Worm (Caenorhabditis elegans) whole organism, L4/young adult: ENCODE results near the gene slc-28.1.

Experiments used
- W03F9.2 ChIP-seq: fragments of 150-350 bp; optimal IDR thresholded peaks from 2 replicates; lab custom pipeline; 2014; ENCODE audit warnings: missing biosample characterization, missing genetic modification characterization
- dao-5 ChIP-seq: sonication (generic microtip); optimal IDR thresholded peaks from 2 replicates; lab custom pipeline; 2016; ENCODE audit warnings: missing genotype, missing genetic modification characterization, moderate library complexity, missing compliant biosample characterization
- him-1 ChIP-seq: sonication (generic microtip); optimal IDR thresholded peaks from 2 replicates; lab custom pipeline; 2016; ENCODE audit warnings: missing genotype, missing genetic modification reagents, missing genetic modification characterization, missing compliant biosample characterization

slc-28.1 gene

ce11 chrV:3455135-3455747 lies 8.4 kb upstream of the slc-28.1 start:
- TF ChIP-seq dao-5 (tag; lab: Kevin White, UChicago) = no peak

DNA sequence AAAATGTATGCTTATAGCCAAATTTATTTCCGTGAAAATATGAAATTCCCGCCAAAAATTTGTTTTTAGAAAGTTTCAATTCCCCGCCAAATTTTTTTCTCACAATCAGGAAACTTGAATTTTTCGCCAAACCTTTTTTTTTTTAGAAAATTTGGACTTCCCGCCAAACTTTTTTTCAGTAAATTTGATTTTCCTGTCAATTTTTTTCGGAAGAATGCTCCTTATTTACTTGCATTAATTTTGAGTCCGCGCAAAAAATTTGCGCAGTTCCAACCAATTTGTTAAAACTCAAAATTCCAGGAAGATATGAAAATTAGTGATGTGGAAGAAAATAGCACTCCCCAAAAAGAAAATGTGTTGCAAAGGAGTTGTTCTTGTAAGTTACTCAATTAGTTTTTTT lies 3.7 kb upstream of the slc-28.1 start, which contains the start of gene slc-28.2:
slc-28.2 (plus strand) TSS at position 301 of the 400 bp plus-strand sequence.
- TF ChIP-seq W03F9.2 (tag; lab: Kevin White, UChicago) = no peak
- TF ChIP-seq him-1 = no peak
- TF ChIP-seq dao-5 (tag; lab: Kevin White, UChicago) = no peak

- TF ChIP-seq him-1 (no peak), dao-5 (tag; lab: Kevin White, UChicago) (no peak), W03F9.2 (tag; lab: Kevin White, UChicago) (no peak)
Observed at ce11 chrV:3464897-3465296, 1.3 kb downstream of the slc-28.1 start.

- TF ChIP-seq dao-5 (tag; lab: Kevin White, UChicago) (no peak), him-1 (no peak), W03F9.2 (tag; lab: Kevin White, UChicago) (no peak)
Observed at ce11 chrV:3468436-3468835, 4.8 kb downstream of the slc-28.1 start, which contains the start of gene gst-33. Gene gst-33, minus strand, starts transcription at chrV:3468562.

DNA sequence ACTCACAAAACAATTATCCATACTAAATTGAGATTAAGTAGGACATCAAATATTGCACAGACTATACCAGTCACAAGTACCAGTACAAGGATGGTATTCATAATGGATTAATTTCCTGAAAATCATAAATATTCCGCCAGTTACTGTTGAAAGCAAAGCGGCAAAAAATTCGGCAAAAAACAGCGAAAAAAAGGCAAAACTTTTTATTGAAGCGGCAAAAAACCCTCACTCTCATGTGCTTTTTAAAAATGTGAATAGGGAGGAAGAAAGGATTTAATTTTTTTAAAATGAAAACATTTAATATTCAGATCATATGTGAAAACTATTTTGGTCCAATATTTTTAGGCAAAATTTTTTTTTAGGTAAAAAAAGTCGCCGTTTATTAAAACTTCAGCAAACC lies 7.2 kb downstream of the slc-28.1 start, which contains the start of gene srbc-29:
srbc-29 (minus strand) TSS at position 101 of the 400 bp plus-strand sequence.
- TF ChIP-seq W03F9.2 (tag; lab: Kevin White, UChicago) (no peak), him-1 (no peak), dao-5 (tag; lab: Kevin White, UChicago) (no peak)

ce11 chrV:3475021-3475420 lies 11.4 kb downstream of the slc-28.1 start, which contains the start of gene oac-2:
Gene oac-2, minus strand, starts transcription at chrV:3475121.
- TF ChIP-seq dao-5 (tag; lab: Kevin White, UChicago) (no peak), W03F9.2 (tag; lab: Kevin White, UChicago) (no peak), him-1 (no peak)

ce11 chrV:3476228-3476627 lies 12.6 kb downstream of the slc-28.1 start:
- no peak for TF ChIP-seq W03F9.2 (tag; lab: Kevin White, UChicago)
- no peak for TF ChIP-seq him-1
- TF ChIP-seq dao-5 (tag; lab: Kevin White, UChicago) = no peak

DNA sequence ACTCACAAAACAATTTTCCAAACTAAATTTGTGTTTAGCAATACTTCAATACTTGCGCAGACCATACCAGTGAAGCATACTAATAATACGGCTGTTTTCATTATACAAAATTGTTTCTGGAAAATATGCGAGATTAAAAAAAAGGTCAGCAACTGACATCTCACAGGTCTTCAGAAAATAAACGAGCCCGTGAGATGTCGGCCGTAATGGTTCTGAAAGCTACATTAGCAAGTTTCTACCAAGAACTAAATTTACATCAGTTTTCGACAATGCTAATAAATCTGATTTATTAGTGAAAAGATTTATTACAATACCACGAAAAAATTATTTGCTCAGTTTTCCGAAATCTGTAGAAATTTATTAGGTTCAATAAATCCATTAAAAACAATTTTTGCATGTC lies 13.9 kb downstream of the slc-28.1 start, which contains the start of gene srbc-31:
srbc-31 (minus strand) TSS at position 101 of the 400 bp plus-strand sequence.
- no peak for TF ChIP-seq W03F9.2 (tag; lab: Kevin White, UChicago)
- no peak for TF ChIP-seq him-1

DNA sequence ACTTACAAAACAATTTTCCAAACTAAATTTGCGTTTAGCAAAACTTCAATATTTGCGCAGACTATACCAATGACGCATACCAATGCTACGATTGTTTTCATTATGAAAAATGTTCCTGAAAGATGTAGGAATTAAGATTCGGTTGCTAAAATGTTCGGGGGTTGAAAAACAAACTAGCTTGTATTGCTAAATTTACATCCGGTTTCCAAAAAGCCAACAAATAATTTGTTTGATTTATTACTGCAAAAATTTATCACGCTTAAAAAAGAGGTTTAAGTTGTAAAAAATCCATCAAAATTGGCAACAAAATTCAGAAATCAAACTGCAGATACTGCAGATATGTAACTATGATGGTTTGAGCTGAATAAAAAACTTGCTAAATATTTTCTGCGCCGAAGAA lies 16.7 kb downstream of the slc-28.1 start, which contains the start of gene srbc-30:
srbc-30 (minus strand) TSS at position 101 of the 400 bp plus-strand sequence.
- TF ChIP-seq him-1 (no peak), dao-5 (tag; lab: Kevin White, UChicago) (no peak), W03F9.2 (tag; lab: Kevin White, UChicago) (no peak)

ce11 chrV:3482550-3483002 lies 19.0 kb downstream of the slc-28.1 start, which contains the start of gene lys-7:
Gene lys-7, minus strand, starts transcription at chrV:3482600.
- TF ChIP-seq dao-5 (tag; lab: Kevin White, UChicago) (no peak), W03F9.2 (tag; lab: Kevin White, UChicago) (no peak), him-1 (no peak)

DNA sequence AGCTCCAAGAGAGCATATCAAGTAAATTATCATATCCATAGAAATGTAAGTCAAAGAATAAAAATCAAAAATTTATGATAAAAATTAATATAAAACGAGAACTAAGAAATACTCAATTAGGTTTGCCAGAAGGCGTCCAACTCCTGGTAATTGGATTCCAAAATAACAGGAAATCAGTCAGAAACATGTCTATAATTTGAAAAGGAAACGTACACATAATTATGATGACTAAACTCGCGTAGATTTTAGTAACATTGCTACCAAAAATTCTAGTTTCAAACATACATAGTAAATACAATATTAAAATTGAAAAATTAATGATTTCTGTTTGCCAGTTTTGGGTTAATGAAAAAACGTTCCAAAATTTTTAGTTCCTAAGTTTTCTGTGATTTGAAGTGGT lies 21.1 kb downstream of the slc-28.1 start, which contains the start of gene srbc-33:
srbc-33 (minus strand) TSS at position 101 of the 400 bp plus-strand sequence.
- TF ChIP-seq him-1 = no peak
- no peak for TF ChIP-seq dao-5 (tag; lab: Kevin White, UChicago)
- TF ChIP-seq W03F9.2 (tag; lab: Kevin White, UChicago) = no peak

DNA sequence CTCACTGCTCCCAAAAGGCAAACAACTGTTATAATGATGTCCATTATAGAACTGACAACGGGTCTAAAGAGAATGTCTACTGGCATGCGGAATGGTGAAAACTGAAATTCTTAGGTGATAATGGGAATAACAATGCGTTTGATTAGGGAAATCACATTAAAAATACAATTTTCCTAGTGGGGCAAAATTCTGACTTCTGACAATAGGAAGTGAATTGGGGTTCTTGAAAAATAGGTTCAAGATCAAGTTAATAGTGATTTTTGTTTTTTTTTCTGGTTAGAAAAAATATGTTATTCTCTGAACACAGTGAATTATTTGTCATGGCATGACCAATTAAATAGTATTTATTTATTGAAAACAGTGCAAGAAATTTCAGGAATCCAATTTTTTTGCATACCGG lies 23.2 kb downstream of the slc-28.1 start, which contains the start of gene srbc-32:
srbc-32 (minus strand) TSS at position 101 of the 400 bp plus-strand sequence.
- no peak for TF ChIP-seq W03F9.2 (tag; lab: Kevin White, UChicago)
- no peak for TF ChIP-seq him-1
- TF ChIP-seq dao-5 (tag; lab: Kevin White, UChicago) = no peak

ce11 chrV:3490435-3490834 lies 26.8 kb downstream of the slc-28.1 start, which contains the start of gene srbc-36:
Gene srbc-36, minus strand, starts transcription at chrV:3490535.
- no peak for TF ChIP-seq him-1
- no peak for TF ChIP-seq dao-5 (tag; lab: Kevin White, UChicago)
- no peak for TF ChIP-seq W03F9.2 (tag; lab: Kevin White, UChicago)

- no peak for TF ChIP-seq dao-5 (tag; lab: Kevin White, UChicago)
- no peak for TF ChIP-seq W03F9.2 (tag; lab: Kevin White, UChicago)
- TF ChIP-seq him-1 = no peak
Observed at ce11 chrV:3496880-3497279, 33.3 kb downstream of the slc-28.1 start, which contains the start of gene C07G3.15. Gene C07G3.15, minus strand, starts transcription at chrV:3496980.
